Fruit fly (Drosophila melanogaster) S2 (cell line): Measurements from ENCODE around the gene fliI.

Experiments used
- CG8478 ChIP-seq: fragments of >200 bp; optimal IDR thresholded peaks from 2 replicates; lab custom pipeline; 2018
- CTCF ChIP-seq, 2 experiments: fragments of >200 bp; optimal IDR thresholded peaks; 2 replicates each; lab custom pipeline; 2018

The fliI gene

dm6 chrX:21349800-21350309 is 10.3 kb downstream of the fliI start, which contains the start of the genes peng and sol:
Gene peng (minus strand): TSS chrX:21349843.
Gene sol (plus strand): TSS chrX:21350280.
- TF ChIP-seq CG8478 (no peak), CTCF (optimal IDR thresholded peaks at IDR 0.05; lab: Kevin White, UChicago) (no peak)

DNA sequence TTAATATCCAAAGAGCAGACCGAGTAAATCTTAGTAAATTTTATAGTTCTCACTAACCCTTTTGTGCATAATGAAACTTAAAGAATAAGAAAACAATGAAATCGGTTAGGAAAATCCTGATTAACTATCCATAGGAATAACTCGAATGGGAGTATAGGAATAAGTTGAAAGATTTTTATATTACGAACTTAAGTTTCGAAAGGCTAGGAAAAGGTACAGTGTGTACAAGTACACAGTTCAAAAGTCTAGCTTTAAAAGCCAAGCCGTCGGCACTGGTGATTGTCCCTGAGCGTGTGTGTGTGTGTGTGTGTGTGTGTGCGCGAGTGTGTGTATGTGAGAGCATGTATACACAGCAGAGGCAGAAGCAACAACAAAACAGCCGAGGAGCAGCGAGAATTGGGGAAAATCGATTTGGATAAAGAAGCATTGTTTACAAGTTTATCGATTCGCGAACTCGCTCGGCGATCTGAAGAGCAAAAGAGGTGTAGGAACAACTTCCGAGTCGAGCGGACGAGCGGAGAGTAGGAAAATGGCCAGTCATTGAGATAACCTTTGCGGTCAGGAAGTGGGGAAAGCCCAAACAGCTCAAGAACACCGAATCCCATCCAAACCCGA is 11.8 kb downstream of the fliI start:
- TF ChIP-seq CG8478 (no peak), CTCF (optimal IDR thresholded peaks at IDR 0.05; lab: Kevin White, UChicago) (no peak)

DNA sequence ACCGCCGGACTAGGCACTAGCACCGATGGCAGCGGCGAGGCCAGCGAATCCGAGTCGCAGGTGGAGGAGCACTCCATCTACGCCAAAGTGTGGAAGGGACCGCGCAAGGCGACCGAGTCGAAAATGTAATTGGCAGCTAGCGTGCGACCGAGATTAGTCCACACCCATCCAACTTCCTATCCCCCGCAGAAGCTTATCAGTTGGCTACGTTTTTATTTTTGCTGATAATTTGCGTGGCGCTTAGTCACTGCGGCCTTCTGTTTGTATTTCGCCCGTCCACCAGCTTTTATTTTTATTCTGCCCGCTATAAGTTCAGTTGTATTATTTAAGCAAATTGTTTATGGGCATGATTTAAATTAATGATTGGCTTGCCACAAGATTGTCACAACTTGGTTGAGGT is 14.0 kb downstream of the fliI start:
- TF ChIP-seq CG8478, result no peak
- TF ChIP-seq CTCF (optimal IDR thresholded peaks at IDR 0.05; lab: Kevin White, UChicago), result no peak

DNA sequence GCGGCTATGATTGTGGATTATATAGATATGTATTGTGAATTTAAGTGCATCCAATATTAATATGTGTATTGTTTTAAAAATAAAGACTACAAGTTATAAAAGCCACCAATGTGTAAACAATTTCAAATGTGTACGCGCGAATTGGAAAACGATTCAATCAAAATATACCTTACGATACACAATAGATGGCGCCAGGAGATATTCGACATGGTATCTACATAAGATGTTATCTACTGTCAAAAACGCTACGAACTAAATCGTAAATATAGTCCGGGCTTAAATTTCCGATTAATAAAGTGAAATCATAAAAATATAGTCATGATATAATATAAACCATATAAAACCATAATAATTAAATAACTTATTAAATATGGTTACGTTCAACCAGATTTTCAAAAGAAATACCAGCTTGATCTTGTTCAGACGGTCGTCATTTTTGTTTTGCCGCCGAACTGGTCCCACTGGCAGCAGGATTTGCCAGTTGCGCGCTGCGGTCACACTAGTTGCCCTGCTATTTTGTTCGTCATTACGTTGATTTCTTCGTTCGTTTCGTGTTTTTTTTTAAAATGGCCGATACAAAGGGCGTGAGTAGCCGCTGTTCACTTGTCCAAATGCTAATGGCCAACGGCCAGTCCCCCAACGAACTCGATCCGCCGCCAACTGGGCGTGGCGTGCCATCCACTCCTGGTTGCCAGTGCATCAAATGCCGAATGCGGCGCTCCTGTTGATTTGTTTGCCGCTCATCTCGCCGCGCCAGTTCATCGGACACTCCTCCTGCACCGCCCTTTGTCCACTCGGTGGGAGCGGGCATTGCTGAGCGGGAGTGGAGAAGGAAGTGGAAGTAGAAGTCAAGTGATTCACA is 18.5 kb downstream of the fliI start, which contains the start of gene Septin1:
TSS of gene Septin1 (plus strand) at position 477 of the 862 bp plus-strand sequence.
- TF ChIP-seq CG8478, result no peak
- TF ChIP-seq CTCF (optimal IDR thresholded peaks at IDR 0.05; lab: Kevin White, UChicago), result peak; percentile 52 to 86

DNA sequence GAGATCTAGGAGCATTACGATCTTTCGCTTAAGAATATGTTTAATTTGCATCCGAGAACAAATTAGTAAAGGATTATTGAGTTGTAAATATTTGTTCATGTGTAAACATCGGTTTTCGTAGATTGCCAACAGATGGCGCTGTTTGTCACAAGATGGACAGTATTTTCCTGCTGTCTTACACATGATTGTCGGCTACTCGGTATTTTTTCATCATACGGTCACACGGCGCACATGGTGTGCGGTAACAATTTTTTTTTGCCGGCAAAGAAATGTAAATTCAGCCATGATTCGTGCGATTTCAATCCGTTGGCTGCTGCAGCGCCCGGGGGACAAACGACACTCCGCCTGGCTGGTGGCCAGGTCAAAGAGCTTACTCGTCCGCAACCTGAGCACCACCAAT is 23.3 kb downstream of the fliI start, which contains the start of the genes bbx and waw:
TSS of gene bbx (plus strand) at position 151 of the 400 bp plus-strand sequence.
TSS of gene waw (plus strand) at position 151 of the 400 bp plus-strand sequence.
- no peak for TF ChIP-seq CG8478
- peak; percentile 91 to 95 for TF ChIP-seq CTCF (optimal IDR thresholded peaks at IDR 0.05; lab: Kevin White, UChicago)

DNA sequence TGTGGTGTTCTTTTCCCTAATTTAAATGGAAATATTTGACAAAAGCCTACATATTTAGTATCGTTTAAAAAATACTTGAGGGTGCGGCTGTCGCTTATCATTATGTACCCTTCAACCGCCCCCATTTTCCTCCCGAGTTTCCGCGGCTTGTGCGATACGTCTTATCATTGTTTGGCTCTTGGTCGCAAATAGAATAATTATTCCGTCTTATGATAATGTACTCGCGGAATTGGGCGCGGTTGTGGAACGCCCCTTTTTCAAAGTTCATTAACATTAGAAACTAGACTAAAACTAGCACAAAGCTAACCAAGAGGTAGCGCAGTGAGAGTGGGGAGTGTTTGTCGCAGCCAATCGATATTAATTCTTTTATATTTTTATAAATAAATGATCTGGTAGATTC is 25.9 kb downstream of the fliI start:
- TF ChIP-seq CTCF (optimal IDR thresholded peaks at IDR 0.05; lab: Kevin White, UChicago) (no peak), CG8478 (no peak)

DNA sequence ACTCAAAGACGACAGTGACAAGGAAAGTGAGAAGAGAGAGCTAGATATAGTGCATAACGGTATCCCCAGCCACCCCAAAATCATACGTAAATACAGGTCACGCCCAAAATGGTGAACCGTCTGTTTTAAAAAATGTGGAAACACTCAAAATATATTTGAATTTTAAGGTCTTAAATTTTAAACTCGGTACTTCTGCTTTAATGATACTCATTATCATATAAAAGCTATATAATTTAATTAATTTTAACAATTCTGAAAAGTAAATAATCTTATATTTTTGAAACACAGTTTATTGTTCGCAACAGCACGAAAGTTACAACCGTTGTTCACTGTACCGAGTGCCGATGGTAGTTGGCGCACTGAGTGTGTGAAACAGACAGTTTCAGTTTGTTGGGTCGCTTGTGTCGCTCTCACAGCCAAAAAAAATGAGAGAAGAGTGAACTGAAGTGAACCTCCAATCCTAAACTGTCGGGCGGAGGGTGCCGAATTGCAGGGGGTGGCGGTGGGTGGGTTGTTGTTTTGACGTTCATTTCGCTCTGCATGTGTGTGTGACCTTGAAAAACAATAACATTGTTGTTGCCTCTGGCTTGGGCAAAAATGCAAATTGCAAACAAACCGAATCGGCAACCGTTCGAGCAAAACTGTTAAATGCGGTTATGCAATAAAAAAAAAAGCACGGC is 26.9 kb downstream of the fliI start:
- no peak for TF ChIP-seq CTCF (optimal IDR thresholded peaks at IDR 0.05; lab: Kevin White, UChicago)
- TF ChIP-seq CG8478, result no peak

- TF ChIP-seq CG8478, result no peak
- TF ChIP-seq CTCF (optimal IDR thresholded peaks at IDR 0.05; lab: Kevin White, UChicago), result no peak
Observed at dm6 chrX:21367363-21368072, 28.0 kb downstream of the fliI start.

dm6 chrX:21368410-21368918 is 28.9 kb downstream of the fliI start:
- TF ChIP-seq CTCF (optimal IDR thresholded peaks at IDR 0.05; lab: Kevin White, UChicago) (no peak), CG8478 (no peak)

DNA sequence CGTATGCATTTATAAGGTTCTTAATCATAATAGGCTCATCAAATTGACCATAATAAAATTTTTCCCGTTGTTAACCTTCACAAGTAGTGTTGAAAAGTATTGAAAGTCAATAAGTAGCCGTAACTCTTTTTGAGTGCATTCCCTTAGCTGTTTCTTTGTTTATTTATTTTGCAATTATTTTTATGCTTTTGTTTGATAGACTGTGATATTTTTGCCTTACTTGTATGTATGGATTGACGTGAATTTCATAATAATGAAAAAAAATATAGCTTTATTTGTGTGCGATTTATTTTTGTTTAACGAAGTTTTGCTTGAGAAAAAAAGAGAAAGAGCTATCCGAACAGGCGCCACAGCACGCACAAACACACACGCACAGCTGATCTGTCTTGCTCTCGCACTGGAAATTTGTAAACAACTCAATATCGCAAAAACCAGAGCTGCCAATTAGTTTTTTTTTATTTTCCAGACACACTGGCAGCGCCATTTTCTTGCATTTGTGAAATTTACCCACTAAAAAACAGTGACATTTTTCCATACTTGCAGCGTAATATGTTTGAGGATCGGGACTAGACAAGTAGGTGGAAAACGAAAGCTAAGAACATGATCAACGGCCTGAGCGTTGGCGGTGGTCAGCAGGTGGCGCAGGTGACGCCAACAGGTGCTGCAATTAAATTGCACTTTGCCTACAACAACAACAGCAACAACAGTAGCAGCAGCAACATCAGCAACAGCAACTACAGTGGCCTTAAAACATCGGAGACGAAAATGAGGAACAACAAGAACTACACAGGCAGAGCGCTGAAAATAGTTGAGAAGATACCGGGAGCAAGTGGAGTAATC is 29.8 kb downstream of the fliI start:
- TF ChIP-seq CTCF (optimal IDR thresholded peaks at IDR 0.05; lab: Kevin White, UChicago) (no peak), CG8478 (no peak)

- TF ChIP-seq CG8478 (no peak), CTCF (optimal IDR thresholded peaks at IDR 0.05; lab: Kevin White, UChicago) (no peak)
Observed at dm6 chrX:21373659-21374426, 34.3 kb downstream of the fliI start, which contains the start of gene slgA. Gene slgA (plus strand): TSS chrX:21374002.

DNA sequence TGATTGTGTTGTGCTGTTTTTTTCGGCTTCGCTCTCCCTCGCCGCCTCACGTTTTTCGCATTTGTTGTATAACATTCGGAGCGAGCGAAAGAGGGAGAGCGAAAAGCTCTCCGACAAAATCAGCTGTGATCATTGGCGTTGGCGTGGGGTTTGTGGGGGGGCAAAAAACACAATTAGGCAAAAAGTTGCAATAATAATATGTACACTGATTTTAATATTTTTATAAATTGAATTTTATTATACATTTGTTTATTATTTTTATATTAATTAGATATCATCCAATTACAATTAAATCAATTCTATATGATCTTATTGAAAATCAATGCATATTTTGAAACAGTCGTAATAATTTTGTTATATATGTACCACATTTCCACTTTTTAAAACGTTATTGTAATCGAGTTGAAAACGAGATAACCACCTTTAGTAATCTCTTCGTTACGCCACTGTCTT is 36.1 kb downstream of the fliI start:
- TF ChIP-seq CTCF (optimal IDR thresholded peaks at IDR 0.05; lab: Kevin White, UChicago), result no peak
- no peak for TF ChIP-seq CG8478
